Fruit fly (Drosophila melanogaster): Measurements from ENCODE around the gene CG15734.
A peak's percentile ranks its signal among the peaks of the same experiment; 100 is the strongest.

Gene CG15734

DNA sequence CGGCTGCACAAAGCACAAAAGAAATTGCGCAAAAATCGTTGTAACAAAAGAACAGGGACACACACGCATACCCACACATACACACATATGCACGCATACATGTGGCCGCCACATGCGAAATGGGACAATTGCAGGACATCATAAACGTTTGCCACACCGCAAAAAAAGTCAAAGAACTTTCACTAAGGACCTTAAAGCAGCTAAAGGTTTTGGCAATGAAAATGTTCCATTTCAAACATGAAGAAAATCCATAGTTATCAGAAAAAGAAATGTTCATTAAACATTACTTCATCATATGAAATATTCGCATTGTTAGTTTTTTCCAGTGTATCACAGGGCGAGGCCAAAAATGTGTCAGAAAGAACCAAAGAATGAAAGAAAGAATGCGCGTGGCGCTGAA lies 4.6 kb downstream of the CG15734 start (continued):
- TF ChIP-seq CG10959 (GFP tag; IDR thresholded peaks at IDR 0.05) (no peak), bsh (GFP tag; optimal IDR thresholded peaks at IDR 0.05) (peak in 1 of 2 experiments; percentile 27), dpn (GFP tag; optimal IDR thresholded peaks at IDR 0.05) (peak in 1 of 2 experiments; percentile 8), nmo (GFP tag; optimal IDR thresholded peaks at IDR 0.05) (peak; percentile 13), ind (GFP tag; optimal IDR thresholded peaks at IDR 0.05) (peak; percentile 11), Ets65A (GFP tag) (peak; percentile 94), phol (tag; optimal IDR thresholded peaks at IDR 0.05) (peak; percentile 29), CoRest (tag; optimal IDR thresholded peaks at IDR 0.05) (peak; percentile 6), prd (optimal IDR thresholded peaks at IDR 0.05) (no peak), prd (GFP tag; IDR thresholded peaks at IDR 0.05) (peak; percentile 48; the same call in 1 of the 3 replicates), grau (tag; optimal IDR thresholded peaks at IDR 0.05) (peak; percentile 30), al (GFP tag; IDR thresholded peaks at IDR 0.05) (no peak), slbo (GFP tag; IDR thresholded peaks at IDR 0.05) (0 out of 2 replicates have a peak, but pooled peaks have one; percentile 16), row (GFP tag; IDR thresholded peaks at IDR 0.05) (peak; percentile 27; the same call in 1 of the 3 replicates), CG17385 (GFP tag; optimal IDR thresholded peaks at IDR 0.05) (peak; percentile 5), eve (GFP tag; optimal IDR thresholded peaks at IDR 0.05) (peak in 1 of 2 experiments; percentile 20), CG7839 (tag; optimal IDR thresholded peaks at IDR 0.05) (peak; percentile 42), CG2712 (tag; optimal IDR thresholded peaks at IDR 0.05) (peak; percentile 29), CG14710 (tag; optimal IDR thresholded peaks at IDR 0.05) (peak; percentile 11)

DNA sequence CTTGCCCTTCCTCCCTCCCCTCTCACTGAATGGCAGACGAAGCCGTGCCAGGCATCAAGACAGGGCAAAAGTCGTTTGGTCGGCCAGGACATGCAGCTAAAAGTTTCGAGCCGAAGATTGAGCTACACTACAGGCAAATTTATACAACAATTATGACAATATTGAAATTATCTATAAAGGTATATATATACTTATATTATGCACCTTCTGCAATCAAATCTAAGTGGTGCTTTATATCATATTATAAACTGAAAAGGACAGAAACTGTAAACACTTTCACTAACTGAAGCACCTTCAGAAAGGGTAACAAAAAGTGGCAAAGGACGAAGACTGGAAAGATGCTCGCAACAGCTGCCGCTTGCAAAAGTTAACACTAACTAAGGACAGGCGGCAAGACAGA lies 10.6 kb downstream of the CG15734 start:
- 0 out of 3 replicates have a peak, but pooled peaks have one; percentile 26 for TF ChIP-seq CG17361 (GFP tag; IDR thresholded peaks at IDR 0.05)
- TF ChIP-seq Dip3 (GFP tag; optimal IDR thresholded peaks at IDR 0.05), result no peak
- TF ChIP-seq CG17385 (GFP tag; optimal IDR thresholded peaks at IDR 0.05), result peak; percentile 20
- TF ChIP-seq CG18619 (GFP tag; optimal IDR thresholded peaks at IDR 0.05), result no peak
- no peak for TF ChIP-seq otp (GFP tag; IDR thresholded peaks at IDR 0.05)
- TF ChIP-seq btn (GFP tag; optimal IDR thresholded peaks at IDR 0.05), result no peak
- TF ChIP-seq Sox100B (GFP tag; optimal IDR thresholded peaks at IDR 0.05), result peak; percentile 2
- TF ChIP-seq CG8924 (tag; optimal IDR thresholded peaks at IDR 0.05), result peak; percentile 24
- TF ChIP-seq Ssrp (tag; optimal IDR thresholded peaks at IDR 0.05), result peak; percentile 20
- TF ChIP-seq phol (tag; optimal IDR thresholded peaks at IDR 0.05), result peak; percentile 26
- TF ChIP-seq CG13424 (tag; optimal IDR thresholded peaks at IDR 0.05), result peak; percentile 41
- TF ChIP-seq CG18262 (tag; optimal IDR thresholded peaks at IDR 0.05), result peak; percentile 23
- TF ChIP-seq CG10979 (tag; optimal IDR thresholded peaks at IDR 0.05), result peak; percentile 43
- TF ChIP-seq ATbp (GFP tag; optimal IDR thresholded peaks at IDR 0.05), result peak; percentile 43
- TF ChIP-seq lab (GFP tag; optimal IDR thresholded peaks at IDR 0.05), result peak; percentile 44
- TF ChIP-seq Fer1 (GFP tag; optimal IDR thresholded peaks at IDR 0.05), result peak; percentile 23
- TF ChIP-seq Xbp1 (GFP tag; optimal IDR thresholded peaks at IDR 0.05), result peak; percentile 12
- peak; percentile 37 for TF ChIP-seq CG18599 (GFP tag; optimal IDR thresholded peaks at IDR 0.05)
- peak; percentile 45 for TF ChIP-seq CG7556 (GFP tag; optimal IDR thresholded peaks at IDR 0.05)
- TF ChIP-seq zfh1 (GFP tag; IDR thresholded peaks at IDR 0.05), result no peak
- peak in 1 of 2 experiments; percentile 55 for TF ChIP-seq Hr51 (GFP tag; optimal IDR thresholded peaks at IDR 0.05)
- TF ChIP-seq Gug (GFP tag; IDR thresholded peaks at IDR 0.05), result no peak
- no peak for TF ChIP-seq dimm (GFP tag; IDR thresholded peaks at IDR 0.05)
- peak; percentile 24 for TF ChIP-seq unpg (GFP tag; optimal IDR thresholded peaks at IDR 0.05)
- TF ChIP-seq tap (tag; optimal IDR thresholded peaks at IDR 0.05), result peak; percentile 10
- TF ChIP-seq CG15011 (GFP tag; optimal IDR thresholded peaks at IDR 0.05), result no peak
- peak; percentile 98 for TF ChIP-seq D19A (tag; optimal IDR thresholded peaks at IDR 0.05)
- peak; percentile 27 for TF ChIP-seq pros (GFP tag; optimal IDR thresholded peaks at IDR 0.05)
- TF ChIP-seq Xrp1 (GFP tag; IDR thresholded peaks at IDR 0.05), result peak; percentile 43; the same call in 1 of the 2 replicates
- peak in 1 of 2 experiments; percentile 51 for TF ChIP-seq bsh (GFP tag; optimal IDR thresholded peaks at IDR 0.05)
- TF ChIP-seq grau (tag; optimal IDR thresholded peaks at IDR 0.05), result peak; percentile 37
- no peak for TF ChIP-seq sr (GFP tag; IDR thresholded peaks at IDR 0.05)
- TF ChIP-seq PHDP (tag; optimal IDR thresholded peaks at IDR 0.05), result peak; percentile 10
- peak; percentile 10 for TF ChIP-seq CG30403 (GFP tag; optimal IDR thresholded peaks at IDR 0.05)

Measured in whole organism, embryonic.